Fruit fly (Drosophila melanogaster) whole organism, embryonic: ENCODE results near the gene CG43403.

Source experiments
- CG17612 ChIP-seq: fragments of 200-800 bp; sonication (Bioruptor generic); IDR thresholded peaks from 2 replicates; pipeline ENCODE4 v1.3.6; 2022; ENCODE audit warnings: missing biosample characterization, missing genetic modification characterization
- CG31388 ChIP-seq: fragments of 200-800 bp; sonication (Bioruptor generic); optimal IDR thresholded peaks from 2 replicates; lab custom pipeline; 2016; ENCODE audit warnings: missing biosample characterization, missing genetic modification characterization
- Pdp1 ChIP-seq, 2 experiments: fragments of 200-800 bp; sonication (Bioruptor generic); optimal IDR thresholded peaks; 3 replicates each; lab custom pipeline; 2016; ENCODE audit warnings: missing biosample characterization in 2 of 2, missing genetic modification characterization in 2 of 2, mild to moderate bottlenecking in 1 of 2, moderate library complexity in 1 of 2
- esg ChIP-seq: fragments of 200-800 bp; sonication (Bioruptor generic); conservative IDR thresholded peaks from 2 replicates; pipeline ENCODE4 v1.3.6; 2022; ENCODE audit warnings: missing biosample characterization, missing genetic modification characterization
- fru ChIP-seq: fragments of >200 bp; optimal IDR thresholded peaks from 2 replicates; lab custom pipeline; 2017
- mam ChIP-seq: fragments of 200-800 bp; sonication (Bioruptor generic); optimal IDR thresholded peaks from 3 replicates; lab custom pipeline; 2016; ENCODE audit warnings: missing biosample characterization, missing genetic modification characterization
- tio ChIP-seq: fragments of 200-800 bp; sonication (Bioruptor generic); optimal IDR thresholded peaks from 2 replicates; lab custom pipeline; 2017; ENCODE audit warnings: missing biosample characterization, missing genetic modification characterization, inconsistent platforms

DNA sequence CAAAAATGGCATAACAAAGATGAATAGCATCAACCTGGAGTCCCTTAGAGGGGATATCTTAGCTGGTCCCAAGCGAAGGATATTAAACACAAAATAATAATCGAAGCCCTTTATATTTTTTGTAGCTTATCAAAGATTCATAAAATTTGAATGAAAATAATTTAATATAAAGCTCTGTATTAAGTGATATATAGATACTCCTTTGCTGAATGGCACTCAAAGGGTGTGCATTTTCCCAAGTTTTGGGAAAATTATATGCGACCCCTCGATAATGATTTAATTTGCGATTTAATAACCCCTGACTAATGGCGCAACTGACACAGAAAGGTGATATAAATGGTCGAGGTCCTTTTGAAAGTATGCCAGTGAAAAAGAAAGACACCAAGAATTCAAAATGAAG lies 33.8 kb downstream of the CG43403 start, which contains the start of gene Or23a:
- TF ChIP-seq CG17612 (GFP tag; lab: Robert Waterston, UW) (no peak), tio (no peak), esg (GFP tag; lab: Robert Waterston, UW) (no peak), Pdp1 (GFP tag; optimal IDR thresholded peaks at IDR 0.05; lab: Kevin White, UChicago) (no peak), mam (GFP tag; lab: Kevin White, UChicago) (no peak), CG31388 (GFP tag; lab: Kevin White, UChicago) (no peak), fru (lab: Kevin White, UChicago) (no peak)
